Worm (Caenorhabditis elegans) whole organism, L3 larva: ENCODE results near the gene lgc-10.

ENCODE experiments used
- ceh-16 ChIP-seq: sonication (generic microtip); optimal IDR thresholded peaks from 2 replicates; lab custom pipeline; 2017; ENCODE audit warnings: missing biosample characterization, missing genetic modification characterization
- ceh-28 ChIP-seq: fragments of 150-350 bp; optimal IDR thresholded peaks from 2 replicates; lab custom pipeline; 2014; ENCODE audit warnings: missing biosample characterization, missing genetic modification reagents, missing genetic modification characterization
- ceh-82 ChIP-seq: fragments of 150-350 bp; optimal IDR thresholded peaks from 2 replicates; lab custom pipeline; 2014; ENCODE audit warnings: missing biosample characterization, missing genetic modification characterization
- egl-27 ChIP-seq: sonication (generic microtip); optimal IDR thresholded peaks from 4 replicates; lab custom pipeline; 2017; ENCODE audit warnings: missing biosample characterization, missing genetic modification reagents, missing genetic modification characterization
- egl-5 ChIP-seq: fragments of 150-350 bp; optimal IDR thresholded peaks from 2 replicates; lab custom pipeline; 2017; ENCODE audit warnings: missing biosample characterization, missing genetic modification reagents, missing genetic modification characterization, inconsistent platforms
- elt-2 ChIP-seq: sonication (generic microtip); optimal IDR thresholded peaks from 2 replicates; lab custom pipeline; 2016; ENCODE audit warnings: missing genetic modification reagents, mild to moderate bottlenecking, missing genetic modification characterization, missing compliant biosample characterization
- fkh-10 ChIP-seq: sonication (generic microtip); optimal IDR thresholded peaks from 2 replicates; lab custom pipeline; 2017; ENCODE audit warnings: missing biosample characterization, missing genetic modification reagents, missing genetic modification characterization
- fkh-2 ChIP-seq: fragments of 150-350 bp; optimal IDR thresholded peaks from 2 replicates; lab custom pipeline; 2014; ENCODE audit warnings: missing biosample characterization, missing genetic modification reagents, missing genetic modification characterization
- hmg-11 ChIP-seq: sonication (generic microtip); optimal IDR thresholded peaks from 2 replicates; lab custom pipeline; 2016; ENCODE audit warnings: missing genetic modification characterization, missing compliant biosample characterization
- jun-1 ChIP-seq: fragments of 150-350 bp; optimal IDR thresholded peaks from 2 replicates; lab custom pipeline; 2014; ENCODE audit warnings: missing biosample characterization, missing genetic modification reagents, missing genetic modification characterization
- lin-15B ChIP-seq: fragments of 150-350 bp; optimal IDR thresholded peaks from 2 replicates; lab custom pipeline; 2014; ENCODE audit warnings: missing biosample characterization, missing genetic modification characterization
- lin-39 ChIP-seq: fragments of 150-350 bp; optimal IDR thresholded peaks from 2 replicates; lab custom pipeline; 2018; ENCODE audit warnings: missing biosample characterization, missing genetic modification reagents, missing genetic modification characterization
- lsy-12 ChIP-seq: sonication (generic microtip); optimal IDR thresholded peaks from 2 replicates; lab custom pipeline; 2016; ENCODE audit warnings: mild to moderate bottlenecking, missing genetic modification characterization, missing compliant biosample characterization
- mml-1 ChIP-seq: fragments of 150-350 bp; sonication (generic microtip); optimal IDR thresholded peaks from 3 replicates; lab custom pipeline; 2014; ENCODE audit warnings: missing biosample characterization, missing genetic modification characterization
- nfya-1 ChIP-seq: sonication (generic microtip); optimal IDR thresholded peaks from 2 replicates; lab custom pipeline; 2017; ENCODE audit warnings: missing genetic modification characterization, mild to moderate bottlenecking, missing compliant biosample characterization, antibody characterized with exemption, moderate library complexity; ENCODE audit not compliant: insufficient read depth
- nhr-11 ChIP-seq: fragments of 150-350 bp; optimal IDR thresholded peaks from 2 replicates; lab custom pipeline; 2014; ENCODE audit warnings: missing biosample characterization, missing genetic modification characterization
- nhr-12 ChIP-seq: fragments of 150-350 bp; optimal IDR thresholded peaks from 2 replicates; lab custom pipeline; 2014; ENCODE audit warnings: missing biosample characterization, missing genetic modification characterization
- nhr-23 ChIP-seq: fragments of 150-350 bp; optimal IDR thresholded peaks from 2 replicates; lab custom pipeline; 2014; ENCODE audit warnings: missing biosample characterization, missing genetic modification reagents, missing genetic modification characterization
- nhr-25 ChIP-seq: sonication (generic microtip); optimal IDR thresholded peaks from 2 replicates; lab custom pipeline; 2017; ENCODE audit warnings: missing biosample characterization, missing genetic modification characterization
- nhr-28 ChIP-seq: fragments of 150-350 bp; optimal IDR thresholded peaks from 2 replicates; lab custom pipeline; 2014; ENCODE audit warnings: missing biosample characterization, missing genetic modification characterization
- nhr-43 ChIP-seq: sonication (generic microtip); optimal IDR thresholded peaks from 2 replicates; lab custom pipeline; 2016; ENCODE audit warnings: mild to moderate bottlenecking, missing genetic modification characterization, missing compliant biosample characterization; ENCODE audit not compliant: poor library complexity, severe bottlenecking
- nhr-67 ChIP-seq: fragments of 150-350 bp; optimal IDR thresholded peaks from 2 replicates; lab custom pipeline; 2014; ENCODE audit warnings: missing biosample characterization, missing genetic modification characterization
- nhr-76 ChIP-seq: fragments of 150-350 bp; sonication (generic microtip); optimal IDR thresholded peaks from 5 replicates; lab custom pipeline; 2014; ENCODE audit warnings: missing biosample characterization, missing genetic modification characterization
- pha-4 ChIP-seq: fragments of 150-350 bp; optimal IDR thresholded peaks from 2 replicates; lab custom pipeline; 2014; ENCODE audit warnings: missing biosample characterization, missing genetic modification reagents, missing genetic modification characterization
- pqm-1 ChIP-seq: fragments of 150-350 bp; optimal IDR thresholded peaks from 2 replicates; lab custom pipeline; 2017; ENCODE audit warnings: missing biosample characterization, missing genetic modification characterization, inconsistent platforms
- sea-2 ChIP-seq: fragments of 150-350 bp; sonication (generic microtip); optimal IDR thresholded peaks from 4 replicates; lab custom pipeline; 2014; ENCODE audit warnings: missing biosample characterization, missing genetic modification reagents, missing genetic modification characterization
- skn-1 ChIP-seq: fragments of 150-350 bp; optimal IDR thresholded peaks from 2 replicates; lab custom pipeline; 2014; ENCODE audit warnings: missing biosample characterization, missing genetic modification characterization
- snpc-4 ChIP-seq: fragments of 150-350 bp; optimal IDR thresholded peaks from 2 replicates; lab custom pipeline; 2014; ENCODE audit warnings: missing biosample characterization, missing genetic modification characterization
- unc-39 ChIP-seq: sonication (generic microtip); optimal IDR thresholded peaks from 4 replicates; lab custom pipeline; 2017; ENCODE audit warnings: missing biosample characterization, missing genetic modification characterization
- zag-1 ChIP-seq: fragments of 150-350 bp; optimal IDR thresholded peaks from 2 replicates; lab custom pipeline; 2014; ENCODE audit warnings: missing biosample characterization, missing genetic modification characterization
- ztf-4 ChIP-seq: fragments of 150-350 bp; optimal IDR thresholded peaks from 2 replicates; lab custom pipeline; 2014; ENCODE audit warnings: missing biosample characterization, missing genetic modification characterization

The lgc-10 gene

ce11 chrIV:6474751-6475150 is 17.4 kb upstream of the lgc-10 start:
- TF ChIP-seq elt-2 (tag; lab: Kevin White, UChicago) (no peak), lin-15B (tag; lab: Kevin White, UChicago) (peak; percentile 66), ceh-28 (peak; percentile 56), lin-39 (tag; lab: Kevin White, UChicago) (peak; percentile 24), nhr-23 (tag; lab: Kevin White, UChicago) (peak; percentile 42), nhr-25 (tag; lab: Kevin White, UChicago) (peak; percentile 40), pha-4 (tag; lab: Kevin White, UChicago) (peak; percentile 59), nfya-1 (tag; lab: Kevin White, UChicago) (peak; percentile 67), lsy-12 (no peak), ceh-82 (tag; lab: Kevin White, UChicago) (no peak), egl-5 (peak; percentile 64), hmg-11 (tag; lab: Kevin White, UChicago) (peak; percentile 44), snpc-4 (tag; lab: Kevin White, UChicago) (peak; percentile 42)

ce11 chrIV:6473140-6473539 is 15.8 kb upstream of the lgc-10 start, which contains the start of gene Y73B6BL.27:
Gene Y73B6BL.27, minus strand, starts transcription at chrIV:6473240.
- TF ChIP-seq nhr-23 (tag; lab: Kevin White, UChicago), result no peak
- no peak for TF ChIP-seq mml-1 (tag; lab: Kevin White, UChicago)
- TF ChIP-seq egl-27 (tag; lab: Kevin White, UChicago), result no peak
- TF ChIP-seq pha-4 (tag; lab: Kevin White, UChicago), result no peak
- TF ChIP-seq jun-1 (tag; lab: Kevin White, UChicago), result no peak
- TF ChIP-seq nhr-12 (tag; lab: Kevin White, UChicago), result no peak
- TF ChIP-seq nhr-76, result no peak
- no peak for TF ChIP-seq nhr-43 (tag; lab: Kevin White, UChicago)
- no peak for TF ChIP-seq ceh-16

- TF ChIP-seq unc-39 (tag; lab: Kevin White, UChicago) (no peak), nfya-1 (tag; lab: Kevin White, UChicago) (no peak), pha-4 (tag; lab: Kevin White, UChicago) (peak; percentile 42)
These were observed 13.8 kb upstream of the lgc-10 start, which contains the start of gene tmed-13 for ce11 chrIV:6471216-6471615. Gene tmed-13, minus strand, starts transcription at chrIV:6471384.

- TF ChIP-seq nfya-1 (tag; lab: Kevin White, UChicago) (no peak), nhr-28 (tag; lab: Kevin White, UChicago) (no peak), nhr-67 (tag; lab: Kevin White, UChicago) (no peak), egl-5 (no peak), fkh-2 (tag; lab: Kevin White, UChicago) (no peak), ztf-4 (tag; lab: Kevin White, UChicago) (no peak), mml-1 (tag; lab: Kevin White, UChicago) (no peak), skn-1 (no peak)
- TF ChIP-seq, all 47 proteins: peak for 0
These were observed 6.6 kb upstream of the lgc-10 start, which contains the start of gene acr-25 for ce11 chrIV:6464005-6464404. Gene acr-25, plus strand, starts transcription at chrIV:6464305.

- no peak for TF ChIP-seq egl-27 (tag; lab: Kevin White, UChicago)
These were observed 3.2 kb upstream of the lgc-10 start for ce11 chrIV:6460596-6460995.

- TF ChIP-seq zag-1 (tag; lab: Kevin White, UChicago) (no peak), elt-2 (tag; lab: Kevin White, UChicago) (peak; percentile 33), nhr-12 (tag; lab: Kevin White, UChicago) (no peak), nhr-23 (tag; lab: Kevin White, UChicago) (no peak), ceh-16 (no peak), nhr-28 (tag; lab: Kevin White, UChicago) (no peak), egl-27 (tag; lab: Kevin White, UChicago) (no peak), unc-39 (tag; lab: Kevin White, UChicago) (no peak), pqm-1 (peak; percentile 69), nhr-11 (no peak), nhr-43 (tag; lab: Kevin White, UChicago) (no peak), ceh-82 (tag; lab: Kevin White, UChicago) (no peak), fkh-10 (GFP tag; lab: Kevin White, UChicago) (no peak), sea-2 (GFP tag; lab: Kevin White, UChicago) (no peak)
- TF ChIP-seq, all 47 proteins: peak for 2
These were observed 14.4 kb downstream of the lgc-10 start for ce11 chrIV:6443018-6443417.
